Worm (Caenorhabditis elegans): ENCODE measurements around the gene ttr-21.

- no peak for TF ChIP-seq C06A6.2 (GFP tag; conservative IDR thresholded peaks at IDR 0.05)
- TF ChIP-seq hlh-12 (tag; optimal IDR thresholded peaks at IDR 0.05), result no peak
- no peak for TF ChIP-seq unc-62 (GFP tag; optimal IDR thresholded peaks at IDR 0.05)
- TF ChIP-seq nfya-1 (tag; optimal IDR thresholded peaks at IDR 0.05; ENCODE audit: borderline replicate concordance, insufficient read depth), result no peak
- TF ChIP-seq zfh-2 (GFP tag; conservative IDR thresholded peaks at IDR 0.05), result no peak
- no peak for TF ChIP-seq let-526 (GFP tag; IDR thresholded peaks at IDR 0.05)
- no peak for TF ChIP-seq lin-26 (GFP tag; IDR thresholded peaks at IDR 0.05)
- TF ChIP-seq Y53G8AR.9 (GFP tag; conservative IDR thresholded peaks at IDR 0.05), result no peak
- TF ChIP-seq bed-1 (GFP tag; IDR thresholded peaks at IDR 0.05), result no peak
- no peak for TF ChIP-seq ztf-22 (GFP tag; optimal IDR thresholded peaks at IDR 0.05)
- no peak for TF ChIP-seq snpc-4 (GFP tag; optimal IDR thresholded peaks at IDR 0.05)
- no peak for TF ChIP-seq snpc-4 (tag; optimal IDR thresholded peaks at IDR 0.05)
Measured at ce11 chrV:13887358-13887757, 33.2 kb upstream of the ttr-21 start, which contains the start of gene srsx-19.

All from whole organism, young adult.